Worm (Caenorhabditis elegans) whole organism, mixed stage, embryonic: ENCODE measurements around the gene grl-19.

Experiments
- ces-1 ChIP-seq: fragments of 150-350 bp; optimal IDR thresholded peaks from 2 replicates; lab custom pipeline; 2014; ENCODE audit warnings: missing biosample characterization, missing genetic modification reagents, missing genetic modification characterization
- elt-1 ChIP-seq: sonication (generic microtip); optimal IDR thresholded peaks from 2 replicates; lab custom pipeline; 2017; ENCODE audit warnings: missing genetic modification characterization, mild to moderate bottlenecking, missing compliant biosample characterization, antibody characterized with exemption, moderate library complexity, borderline replicate concordance; ENCODE audit not compliant: insufficient read depth
- flh-1 ChIP-seq: fragments of 200-800 bp; sonication (Bioruptor generic); optimal IDR thresholded peaks from 2 replicates; lab custom pipeline; 2018; ENCODE audit warnings: mild to moderate bottlenecking, missing genetic modification characterization, moderate library complexity, missing compliant biosample characterization
- lin-13 ChIP-seq: fragments of 150-350 bp; optimal IDR thresholded peaks from 2 replicates; lab custom pipeline; 2014; ENCODE audit warnings: missing biosample characterization, missing genetic modification characterization
- mep-1 ChIP-seq: fragments of 150-350 bp; optimal IDR thresholded peaks from 2 replicates; lab custom pipeline; 2017; ENCODE audit warnings: missing biosample characterization, missing genetic modification reagents, missing genetic modification characterization, inconsistent platforms
- mls-2 ChIP-seq: sonication (generic microtip); optimal IDR thresholded peaks from 2 replicates; lab custom pipeline; 2016; ENCODE audit warnings: mild to moderate bottlenecking, missing genetic modification characterization, moderate library complexity, missing compliant biosample characterization
- nhr-237 ChIP-seq: fragments of 150-350 bp; optimal IDR thresholded peaks from 2 replicates; lab custom pipeline; 2014; ENCODE audit warnings: missing biosample characterization, missing genetic modification characterization
- unc-39 ChIP-seq: fragments of 150-350 bp; optimal IDR thresholded peaks from 2 replicates; lab custom pipeline; 2014; ENCODE audit warnings: missing biosample characterization, missing genetic modification characterization

DNA sequence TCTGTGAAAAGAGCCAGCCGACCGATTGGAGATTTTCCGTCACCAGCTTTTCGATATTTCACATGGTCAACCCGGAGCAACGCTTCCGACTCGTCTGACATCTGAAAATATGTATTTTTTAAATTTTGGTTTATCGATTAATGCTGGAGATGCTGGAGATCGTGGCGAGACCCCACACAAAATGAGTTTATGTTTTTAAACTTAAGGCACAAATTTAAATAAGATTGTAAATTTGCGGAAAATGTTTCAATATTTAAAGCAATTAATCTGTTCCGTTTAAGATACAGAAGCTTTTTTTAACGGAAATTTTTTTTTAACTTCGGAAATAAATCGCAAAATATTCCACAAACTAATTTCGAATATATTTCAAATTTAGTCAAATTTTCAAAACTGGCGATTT, 20.7 kb downstream of the grl-19 start, which contains the start of gene gtf-2H1:
- TF ChIP-seq unc-39 = no peak
- no peak for TF ChIP-seq mls-2 (tag; lab: Kevin White, UChicago)
- no peak for TF ChIP-seq flh-1 (GFP tag; lab: Kevin White, UChicago)
- no peak for TF ChIP-seq nhr-237 (tag; lab: Kevin White, UChicago)
- TF ChIP-seq lin-13 = no peak
- TF ChIP-seq elt-1 (tag; lab: Kevin White, UChicago) = no peak
- TF ChIP-seq ces-1 (GFP tag; lab: Kevin White, UChicago) = no peak
- no peak for TF ChIP-seq mep-1
